Worm (Caenorhabditis elegans) whole organism, midembryonic: ENCODE measurements around the gene sri-48.
"Not testable (repeated sequence)": the region's sequence is repeated elsewhere in the genome, so short reads cannot be mapped to it uniquely, and the experiment has no call there.

ENCODE experiments used
- T22C8.4 ChIP-seq: fragments of 200-800 bp; sonication (Bioruptor generic); IDR thresholded peaks from 2 replicates; pipeline ENCODE4 v1.3.6; 2022; ENCODE audit warnings: missing genetic modification characterization, missing compliant biosample characterization
- cog-1 ChIP-seq: sonication (generic microtip); optimal IDR thresholded peaks from 2 replicates; lab custom pipeline; 2016; ENCODE audit warnings: missing genetic modification characterization, missing compliant biosample characterization
- flt-1 ChIP-seq: fragments of 200-800 bp; sonication (Bioruptor generic); IDR thresholded peaks from 2 replicates; pipeline ENCODE4 v1.3.6; 2022; ENCODE audit warnings: missing genetic modification characterization, missing compliant biosample characterization
- klf-2 ChIP-seq: fragments of 200-800 bp; sonication (Bioruptor generic); conservative IDR thresholded peaks from 2 replicates; pipeline ENCODE4 v1.3.6; 2022; ENCODE audit warnings: missing genetic modification reagents, missing genetic modification characterization, missing compliant biosample characterization
- med-1 ChIP-seq: sonication (generic microtip); optimal IDR thresholded peaks from 2 replicates; lab custom pipeline; 2017; ENCODE audit warnings: missing genetic modification characterization, mild to moderate bottlenecking, missing compliant biosample characterization, antibody characterized with exemption, missing genetic modification reagents; ENCODE audit not compliant: insufficient read depth
- ref-1 ChIP-seq: fragments of 200-800 bp; sonication (Bioruptor generic); conservative IDR thresholded peaks from 2 replicates; pipeline ENCODE4 v1.3.6; 2022; ENCODE audit warnings: missing genetic modification reagents, missing genetic modification characterization, missing compliant biosample characterization
- tab-1 ChIP-seq: fragments of 200-800 bp; sonication (Bioruptor generic); IDR thresholded peaks from 2 replicates; pipeline ENCODE4 v1.3.6; 2022; ENCODE audit warnings: missing genetic modification characterization, missing compliant biosample characterization
- ztf-23 ChIP-seq: fragments of 200-800 bp; sonication (Bioruptor generic); IDR thresholded peaks from 2 replicates; pipeline ENCODE4 v1.3.6; 2022; ENCODE audit warnings: missing genetic modification reagents, missing genetic modification characterization, missing compliant biosample characterization
- ztf-29 ChIP-seq: fragments of 200-800 bp; sonication (Bioruptor generic); IDR thresholded peaks from 2 replicates; pipeline ENCODE4 v1.3.6; 2022; ENCODE audit warnings: missing genetic modification reagents, missing genetic modification characterization, missing compliant biosample characterization

The sri-48 gene

ce11 chrII:3196966-3197365 is 4.2 kb downstream of the sri-48 start, which contains the start of gene gcy-15:
Gene gcy-15 (minus strand): TSS chrII:3197066.
- TF ChIP-seq ztf-23 (GFP tag; lab: Robert Waterston, UW) (no peak), ztf-29 (GFP tag; lab: Robert Waterston, UW) (no peak), tab-1 (GFP tag; lab: Robert Waterston, UW) (no peak), T22C8.4 (GFP tag; lab: Robert Waterston, UW) (no peak), med-1 (GFP tag; lab: Kevin White, UChicago) (no peak), flt-1 (GFP tag; lab: Robert Waterston, UW) (no peak), klf-2 (GFP tag; lab: Robert Waterston, UW) (no peak), ref-1 (GFP tag; lab: Robert Waterston, UW) (no peak), cog-1 (tag; lab: Kevin White, UChicago) (no peak)

ce11 chrII:3195739-3196138 is 5.4 kb downstream of the sri-48 start:
- no peak for TF ChIP-seq ref-1 (GFP tag; lab: Robert Waterston, UW)
- TF ChIP-seq tab-1 (GFP tag; lab: Robert Waterston, UW) = no peak
- TF ChIP-seq ztf-23 (GFP tag; lab: Robert Waterston, UW) = no peak
- TF ChIP-seq ztf-29 (GFP tag; lab: Robert Waterston, UW) = no peak
- no peak for TF ChIP-seq flt-1 (GFP tag; lab: Robert Waterston, UW)
- no peak for TF ChIP-seq cog-1 (tag; lab: Kevin White, UChicago)
- no peak for TF ChIP-seq T22C8.4 (GFP tag; lab: Robert Waterston, UW)
- TF ChIP-seq med-1 (GFP tag; lab: Kevin White, UChicago) = no peak
- TF ChIP-seq klf-2 (GFP tag; lab: Robert Waterston, UW) = no peak

- not testable (repeated sequence) for TF ChIP-seq med-1 (GFP tag; lab: Kevin White, UChicago); ztf-29 (GFP tag; lab: Robert Waterston, UW); T22C8.4 (GFP tag; lab: Robert Waterston, UW)
Measured at ce11 chrII:3191544-3191943, 9.6 kb downstream of the sri-48 start, which contains the start of gene Y27F2A.9. Gene Y27F2A.9 (minus strand): TSS chrII:3191644.

ce11 chrII:3189038-3189437 is 12.1 kb downstream of the sri-48 start, which contains the start of gene Y27F2A.11:
Gene Y27F2A.11 (plus strand): TSS chrII:3189338.
- not testable (repeated sequence) for TF ChIP-seq tab-1, ztf-23, T22C8.4 (GFP tag; lab: Robert Waterston, UW)

ce11 chrII:3185848-3186247 is 15.3 kb downstream of the sri-48 start:
- TF ChIP-seq cog-1 (tag; lab: Kevin White, UChicago) = no peak
- no peak for TF ChIP-seq tab-1 (GFP tag; lab: Robert Waterston, UW)
- TF ChIP-seq ref-1 (GFP tag; lab: Robert Waterston, UW) = no peak
- TF ChIP-seq ztf-23 (GFP tag; lab: Robert Waterston, UW) = no peak
- no peak for TF ChIP-seq flt-1 (GFP tag; lab: Robert Waterston, UW)
- TF ChIP-seq ztf-29 (GFP tag; lab: Robert Waterston, UW) = no peak
- TF ChIP-seq klf-2 (GFP tag; lab: Robert Waterston, UW) = no peak
- no peak for TF ChIP-seq T22C8.4 (GFP tag; lab: Robert Waterston, UW)
- no peak for TF ChIP-seq med-1 (GFP tag; lab: Kevin White, UChicago)

- TF ChIP-seq tab-1, klf-2, ztf-23 (GFP tag; lab: Robert Waterston, UW): not testable (repeated sequence)
Measured at ce11 chrII:3184858-3185257, 16.3 kb downstream of the sri-48 start, which contains the start of gene sri-78. Gene sri-78 (plus strand): TSS chrII:3185158.

- not testable (repeated sequence) for TF ChIP-seq med-1 (GFP tag; lab: Kevin White, UChicago); tab-1 (GFP tag; lab: Robert Waterston, UW); T22C8.4 (GFP tag; lab: Robert Waterston, UW)
Measured at ce11 chrII:3183300-3183840, 17.8 kb downstream of the sri-48 start, which contains the start of the genes Y27F2A.6 and Y27F2A.8. Gene Y27F2A.6 (minus strand): TSS chrII:3183400. Gene Y27F2A.8 (plus strand): TSS chrII:3183790.

- not testable (repeated sequence) for TF ChIP-seq med-1 (GFP tag; lab: Kevin White, UChicago); flt-1 (GFP tag; lab: Robert Waterston, UW); cog-1 (tag; lab: Kevin White, UChicago)
Measured at ce11 chrII:3177663-3178062, 23.5 kb downstream of the sri-48 start, which contains the start of gene sri-40. Gene sri-40 (plus strand): TSS chrII:3177963.

ce11 chrII:3172176-3172575 is 29.0 kb downstream of the sri-48 start, which contains the start of gene Y27F2A.10:
Gene Y27F2A.10 (minus strand): TSS chrII:3172276.
- TF ChIP-seq T22C8.4 (GFP tag; lab: Robert Waterston, UW) (no peak), tab-1 (GFP tag; lab: Robert Waterston, UW) (no peak), cog-1 (tag; lab: Kevin White, UChicago) (no peak), med-1 (GFP tag; lab: Kevin White, UChicago) (no peak), flt-1 (GFP tag; lab: Robert Waterston, UW) (no peak), ztf-23 (GFP tag; lab: Robert Waterston, UW) (no peak), ref-1 (GFP tag; lab: Robert Waterston, UW) (no peak), klf-2 (GFP tag; lab: Robert Waterston, UW) (no peak), ztf-29 (GFP tag; lab: Robert Waterston, UW) (no peak)
